Fruit fly (Drosophila melanogaster) whole organism, prepupa: ENCODE measurements around the gene CG6409.

Experiments
- Ets96B ChIP-seq: fragments of 200-800 bp; optimal IDR thresholded peaks from 2 replicates; lab custom pipeline; 2019; ENCODE audit warnings: missing biosample characterization, mild to moderate bottlenecking, missing genetic modification characterization, moderate library complexity
- Lpt ChIP-seq: fragments of 200-800 bp; sonication (Bioruptor generic); optimal IDR thresholded peaks from 3 replicates; lab custom pipeline; 2016; ENCODE audit warnings: missing biosample characterization, missing genetic modification characterization
- Met ChIP-seq: fragments of 200-800 bp; sonication (Bioruptor generic); optimal IDR thresholded peaks from 3 replicates; lab custom pipeline; 2016; ENCODE audit warnings: missing biosample characterization, missing genetic modification characterization
- OdsH ChIP-seq: fragments of 200-800 bp; sonication (Bioruptor generic); optimal IDR thresholded peaks from 3 replicates; lab custom pipeline; 2016; ENCODE audit warnings: missing biosample characterization, missing genetic modification characterization
- Sox14 ChIP-seq: fragments of 200-800 bp; sonication (Bioruptor generic); optimal IDR thresholded peaks from 3 replicates; lab custom pipeline; 2016; ENCODE audit warnings: missing biosample characterization, missing genetic modification characterization
- acj6 ChIP-seq: fragments of 200-800 bp; sonication (Bioruptor generic); optimal IDR thresholded peaks from 3 replicates; lab custom pipeline; 2016; ENCODE audit warnings: missing biosample characterization, missing genetic modification characterization
- dac ChIP-seq: fragments of 200-800 bp; sonication (Bioruptor generic); optimal IDR thresholded peaks from 2 replicates; lab custom pipeline; 2017; ENCODE audit warnings: missing biosample characterization, mild to moderate bottlenecking, missing genetic modification characterization
- net ChIP-seq: fragments of 200-800 bp; sonication (Bioruptor generic); optimal IDR thresholded peaks from 3 replicates; lab custom pipeline; 2016; ENCODE audit warnings: missing biosample characterization, missing genetic modification characterization
- ss ChIP-seq, 2 experiments: fragments of 200-800 bp; sonication (Bioruptor generic); optimal IDR thresholded peaks; 2 replicates in 1 of 2; 3 replicates in 1 of 2; lab custom pipeline; 2017 to 2018; ENCODE audit warnings: mild to moderate bottlenecking in 2 of 2, missing biosample characterization in 2 of 2, missing genetic modification characterization in 2 of 2, moderate library complexity in 1 of 2

DNA sequence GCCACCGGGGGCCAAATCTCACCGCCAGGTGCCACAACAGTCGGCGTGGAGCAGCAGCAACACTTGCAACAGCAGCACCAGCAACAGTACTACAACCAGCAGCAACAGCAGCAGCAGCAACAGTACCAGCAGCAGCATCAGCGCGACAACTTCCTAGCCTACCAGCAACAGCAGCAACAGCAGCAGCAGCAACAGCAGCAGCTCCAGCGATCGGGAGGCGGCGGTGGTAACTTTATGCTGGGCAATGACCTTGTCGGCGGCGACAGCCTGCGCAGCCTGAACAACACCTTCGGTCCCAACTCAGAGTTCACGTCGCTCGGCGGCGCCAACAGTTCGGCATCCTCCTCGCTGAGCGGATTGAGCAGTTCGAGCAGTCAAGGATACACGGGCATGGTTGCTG is 12.1 kb downstream of the CG6409 start:
- TF ChIP-seq Lpt (no peak), dac (GFP tag; lab: Kevin White, UChicago) (no peak), net (GFP tag; lab: Kevin White, UChicago) (no peak), OdsH (no peak), Sox14 (GFP tag; lab: Kevin White, UChicago) (no peak), ss (GFP tag; optimal IDR thresholded peaks at IDR 0.05; lab: Kevin White, UChicago) (no peak), Ets96B (tag; lab: Kevin White, UChicago) (no peak), Met (GFP tag; lab: Kevin White, UChicago) (no peak), acj6 (GFP tag; lab: Kevin White, UChicago) (no peak)
